Fruit fly (Drosophila melanogaster) whole organism, embryonic: ENCODE data around the gene CG31855.

Experiments used
- CG10209 ChIP-seq: fragments of 200-800 bp; sonication (Bioruptor generic); optimal IDR thresholded peaks from 3 replicates; lab custom pipeline; 2017; ENCODE audit warnings: missing biosample characterization, mild to moderate bottlenecking, missing genetic modification characterization, missing genetic modification reagents
- CG12942 ChIP-seq: fragments of 200-800 bp; sonication (Bioruptor generic); optimal IDR thresholded peaks from 3 replicates; lab custom pipeline; 2016; ENCODE audit warnings: missing biosample characterization, missing genetic modification characterization
- CG1647 ChIP-seq: fragments of 200-800 bp; sonication (Bioruptor generic); optimal IDR thresholded peaks from 3 replicates; lab custom pipeline; 2016; ENCODE audit warnings: missing biosample characterization, missing genetic modification characterization
- CG16779 ChIP-seq: fragments of 200-800 bp; sonication (Bioruptor generic); IDR thresholded peaks from 2 replicates; pipeline ENCODE4 v1.3.6; 2022; ENCODE audit warnings: missing biosample characterization, missing genetic modification characterization
- CG17385 ChIP-seq: fragments of 200-800 bp; sonication (Bioruptor generic); optimal IDR thresholded peaks from 3 replicates; lab custom pipeline; 2018; ENCODE audit warnings: missing biosample characterization, mild to moderate bottlenecking, missing genetic modification characterization
- CG17612 ChIP-seq: fragments of 200-800 bp; sonication (Bioruptor generic); IDR thresholded peaks from 2 replicates; pipeline ENCODE4 v1.3.6; 2022; ENCODE audit warnings: missing biosample characterization, missing genetic modification characterization
- CG18011 ChIP-seq: fragments of 200-800 bp; sonication (Bioruptor generic); optimal IDR thresholded peaks from 2 replicates; lab custom pipeline; 2017; ENCODE audit warnings: missing biosample characterization, missing genetic modification characterization, mild to moderate bottlenecking, moderate library complexity, missing genotype
- CG1832 ChIP-seq: fragments of 200-800 bp; sonication (Bioruptor generic); optimal IDR thresholded peaks from 2 replicates; lab custom pipeline; 2017; ENCODE audit warnings: missing biosample characterization, mild to moderate bottlenecking, missing genetic modification characterization, inconsistent platforms
- CG18599 ChIP-seq: fragments of 200-800 bp; sonication (Bioruptor generic); optimal IDR thresholded peaks from 3 replicates; lab custom pipeline; 2017; ENCODE audit warnings: missing biosample characterization, missing genetic modification characterization, mild to moderate bottlenecking, moderate library complexity, missing genetic modification reagents
- CG31224 ChIP-seq: fragments of 200-800 bp; sonication (Bioruptor generic); IDR thresholded peaks from 2 replicates; pipeline ENCODE4 v1.3.6; 2022; ENCODE audit warnings: missing biosample characterization, missing genetic modification characterization
- CG31365 ChIP-seq: fragments of 200-800 bp; sonication (Bioruptor generic); optimal IDR thresholded peaks from 2 replicates; lab custom pipeline; 2018; ENCODE audit warnings: missing biosample characterization, mild to moderate bottlenecking, missing genetic modification characterization
- CG33213 ChIP-seq: fragments of 200-800 bp; sonication (Bioruptor generic); optimal IDR thresholded peaks from 3 replicates; lab custom pipeline; 2016; ENCODE audit warnings: missing biosample characterization, missing genetic modification characterization
- CG34422 ChIP-seq: fragments of 200-800 bp; sonication (Bioruptor generic); IDR thresholded peaks from 3 replicates; pipeline ENCODE4 v1.3.6; 2022; ENCODE audit warnings: missing biosample characterization, missing genetic modification characterization
- CG4424 ChIP-seq: fragments of 200-800 bp; sonication (Bioruptor generic); optimal IDR thresholded peaks from 3 replicates; lab custom pipeline; 2016; ENCODE audit warnings: missing biosample characterization, missing genetic modification characterization
- CG8089 ChIP-seq: fragments of 200-800 bp; sonication (Bioruptor generic); optimal IDR thresholded peaks from 3 replicates; lab custom pipeline; 2016; ENCODE audit warnings: missing biosample characterization, missing genetic modification characterization
- CG8924 ChIP-seq: fragments of 200-800 bp; optimal IDR thresholded peaks from 3 replicates; lab custom pipeline; 2019; ENCODE audit warnings: missing biosample characterization, mild to moderate bottlenecking, missing genetic modification characterization, moderate library complexity
- CG9437 ChIP-seq: fragments of 200-800 bp; sonication (Bioruptor generic); optimal IDR thresholded peaks from 2 replicates; lab custom pipeline; 2018; ENCODE audit warnings: missing biosample characterization, mild to moderate bottlenecking, missing genetic modification characterization
- CG9797 ChIP-seq: fragments of 200-800 bp; sonication (Bioruptor generic); optimal IDR thresholded peaks from 3 replicates; lab custom pipeline; 2018; ENCODE audit warnings: missing biosample characterization, mild to moderate bottlenecking, missing genetic modification characterization
- CHES-1-like ChIP-seq: fragments of 200-800 bp; sonication (Bioruptor generic); optimal IDR thresholded peaks from 2 replicates; lab custom pipeline; 2016; ENCODE audit warnings: missing biosample characterization, missing genetic modification characterization
- D19A ChIP-seq: fragments of 200-800 bp; optimal IDR thresholded peaks from 3 replicates; lab custom pipeline; 2019; ENCODE audit warnings: missing biosample characterization, mild to moderate bottlenecking, missing genetic modification characterization, moderate library complexity
- Ets65A ChIP-seq: fragments of 200-800 bp; sonication (Bioruptor generic); peaks from one replicate; lab custom pipeline; 2016; ENCODE audit warnings: missing biosample characterization, missing genetic modification characterization
- Ets97D ChIP-seq: fragments of 200-800 bp; sonication (Bioruptor generic); optimal IDR thresholded peaks from 3 replicates; lab custom pipeline; 2016; ENCODE audit warnings: missing biosample characterization, missing genetic modification characterization
- H15 ChIP-seq: fragments of 200-800 bp; sonication (Bioruptor generic); IDR thresholded peaks from 3 replicates; pipeline ENCODE4 v1.3.6; 2022; ENCODE audit warnings: missing biosample characterization, missing genetic modification characterization
- HLH54F ChIP-seq: fragments of 200-800 bp; sonication (Bioruptor generic); optimal IDR thresholded peaks from 3 replicates; lab custom pipeline; 2016; ENCODE audit warnings: missing biosample characterization, missing genetic modification characterization
- HLHmδ ChIP-seq: fragments of 200-800 bp; sonication (Bioruptor generic); optimal IDR thresholded peaks from 2 replicates; lab custom pipeline; 2018; ENCODE audit warnings: missing biosample characterization, mild to moderate bottlenecking, missing genetic modification characterization, moderate library complexity
- HmgD ChIP-seq: fragments of 200-800 bp; sonication (Bioruptor generic); optimal IDR thresholded peaks from 3 replicates; lab custom pipeline; 2016; ENCODE audit warnings: missing biosample characterization, missing genetic modification characterization
- Hr78 ChIP-seq, 2 experiments: fragments of 200-800 bp in 1 of 2; fragments of >200 bp in 1 of 2; sonication (Bioruptor generic) in 1 of 2; optimal IDR thresholded peaks; 2 replicates each; lab custom pipeline; 2017 to 2019; ENCODE audit warnings: missing biosample characterization in 2 of 2, missing genetic modification characterization in 2 of 2, mild to moderate bottlenecking in 1 of 2, moderate library complexity in 1 of 2
- Mad ChIP-seq: fragments of 200-800 bp; sonication (Bioruptor generic); optimal IDR thresholded peaks from 2 replicates; lab custom pipeline; 2016; ENCODE audit warnings: missing biosample characterization, missing genetic modification characterization
- Myb ChIP-seq: fragments of 200-800 bp; sonication (Bioruptor generic); optimal IDR thresholded peaks from 2 replicates; lab custom pipeline; 2016; ENCODE audit warnings: missing biosample characterization, missing genetic modification characterization
- Oaz ChIP-seq: fragments of 200-800 bp; sonication (Bioruptor generic); IDR thresholded peaks from 2 replicates; pipeline ENCODE4 v1.3.6; 2022; ENCODE audit warnings: missing biosample characterization, missing genetic modification characterization
- Sry-β ChIP-seq: fragments of 200-800 bp; sonication (Bioruptor generic); optimal IDR thresholded peaks from 2 replicates; lab custom pipeline; 2018; ENCODE audit warnings: missing biosample characterization, mild to moderate bottlenecking, missing genetic modification characterization, moderate library complexity
- Trl ChIP-seq, 3 experiments: fragments of >200 bp in 2 of 3; fragments of 200-800 bp in 1 of 3; sonication (Bioruptor generic) in 1 of 3; optimal IDR thresholded peaks; 2 replicates in 1 of 3; 3 replicates in 2 of 3; lab custom pipeline; 2016 to 2017; ENCODE audit warnings: missing biosample characterization in 1 of 3, missing genetic modification characterization in 1 of 3
- bsh ChIP-seq, 2 experiments: fragments of 200-800 bp; sonication (Bioruptor generic); optimal IDR thresholded peaks; 2 replicates each; lab custom pipeline; 2017 to 2018; ENCODE audit warnings: mild to moderate bottlenecking in 2 of 2, missing biosample characterization in 2 of 2, missing genetic modification characterization in 2 of 2, moderate library complexity in 1 of 2
- chif ChIP-seq, 2 experiments: fragments of 200-800 bp; sonication (Bioruptor generic); optimal IDR thresholded peaks; 3 replicates each; lab custom pipeline; 2016; ENCODE audit warnings: missing biosample characterization in 2 of 2, missing genetic modification characterization in 2 of 2
- chinmo ChIP-seq: fragments of 200-800 bp; sonication (Bioruptor generic); IDR thresholded peaks from 4 replicates; pipeline ENCODE4 v1.3.6; 2022; ENCODE audit warnings: missing biosample characterization, missing genetic modification characterization; ENCODE audit not compliant: partially characterized antibody
- crol ChIP-seq: fragments of 200-800 bp; sonication (Bioruptor generic); IDR thresholded peaks from 2 replicates; pipeline ENCODE4 v1.3.6; 2022; ENCODE audit warnings: missing biosample characterization, missing genetic modification characterization
- cwo ChIP-seq: fragments of 200-800 bp; sonication (Bioruptor generic); optimal IDR thresholded peaks from 3 replicates; lab custom pipeline; 2017; ENCODE audit warnings: missing biosample characterization, missing genetic modification characterization, mild to moderate bottlenecking, moderate library complexity, missing genetic modification reagents
- dmrt99B ChIP-seq: fragments of 200-800 bp; sonication (Bioruptor generic); optimal IDR thresholded peaks from 2 replicates; lab custom pipeline; 2018; ENCODE audit warnings: missing biosample characterization, mild to moderate bottlenecking, missing genetic modification characterization, moderate library complexity
- fd102C ChIP-seq: fragments of 200-800 bp; sonication (Bioruptor generic); optimal IDR thresholded peaks from 2 replicates; lab custom pipeline; 2018; ENCODE audit warnings: missing biosample characterization, mild to moderate bottlenecking, missing genetic modification characterization, moderate library complexity
- fd96Cb ChIP-seq: fragments of 200-800 bp; sonication (Bioruptor generic); optimal IDR thresholded peaks from 2 replicates; lab custom pipeline; 2018; ENCODE audit warnings: missing biosample characterization, mild to moderate bottlenecking, missing genetic modification characterization, moderate library complexity
- grn ChIP-seq: fragments of 200-800 bp; sonication (Bioruptor generic); optimal IDR thresholded peaks from 3 replicates; lab custom pipeline; 2017; ENCODE audit warnings: missing biosample characterization, missing genetic modification characterization
- jumu ChIP-seq: fragments of 200-800 bp; sonication (Bioruptor generic); optimal IDR thresholded peaks from 3 replicates; lab custom pipeline; 2016; ENCODE audit warnings: missing biosample characterization, missing genetic modification characterization
- lilli ChIP-seq: fragments of 200-800 bp; sonication (Bioruptor generic); optimal IDR thresholded peaks from 3 replicates; lab custom pipeline; 2016; ENCODE audit warnings: missing biosample characterization, missing genetic modification characterization
- nmo ChIP-seq: fragments of 200-800 bp; sonication (Bioruptor generic); optimal IDR thresholded peaks from 2 replicates; lab custom pipeline; 2018; ENCODE audit warnings: missing biosample characterization, mild to moderate bottlenecking, missing genetic modification characterization, moderate library complexity
- otp ChIP-seq: fragments of 200-800 bp; sonication (Bioruptor generic); IDR thresholded peaks from 3 replicates; pipeline ENCODE4, ENCODE4 v1.3.6; 2022; ENCODE audit warnings: missing biosample characterization, missing genetic modification characterization
- sima ChIP-seq: fragments of 200-800 bp; sonication (Bioruptor generic); optimal IDR thresholded peaks from 2 replicates; lab custom pipeline; 2016; ENCODE audit warnings: missing biosample characterization, missing genetic modification characterization
- sna ChIP-seq: fragments of 200-800 bp; sonication (Bioruptor generic); IDR thresholded peaks from 2 replicates; pipeline ENCODE4 v1.3.6; 2022; ENCODE audit warnings: missing biosample characterization, missing genetic modification characterization; ENCODE audit not compliant: partially characterized antibody
- tna ChIP-seq: fragments of 200-800 bp; sonication (Bioruptor generic); IDR thresholded peaks from 2 replicates; pipeline ENCODE4 v1.3.6; 2022; ENCODE audit warnings: missing biosample characterization, missing genetic modification characterization; ENCODE audit not compliant: partially characterized antibody
- trh ChIP-seq: fragments of 200-800 bp; sonication (Bioruptor generic); optimal IDR thresholded peaks from 2 replicates; lab custom pipeline; 2016; ENCODE audit warnings: missing biosample characterization, missing genetic modification characterization
- tx ChIP-seq: fragments of 200-800 bp; sonication (Bioruptor generic); optimal IDR thresholded peaks from 2 replicates; lab custom pipeline; 2016; ENCODE audit warnings: missing biosample characterization, missing genetic modification characterization
- yki ChIP-seq: fragments of >200 bp; optimal IDR thresholded peaks from 3 replicates; lab custom pipeline; 2018

CG31855 gene

DNA sequence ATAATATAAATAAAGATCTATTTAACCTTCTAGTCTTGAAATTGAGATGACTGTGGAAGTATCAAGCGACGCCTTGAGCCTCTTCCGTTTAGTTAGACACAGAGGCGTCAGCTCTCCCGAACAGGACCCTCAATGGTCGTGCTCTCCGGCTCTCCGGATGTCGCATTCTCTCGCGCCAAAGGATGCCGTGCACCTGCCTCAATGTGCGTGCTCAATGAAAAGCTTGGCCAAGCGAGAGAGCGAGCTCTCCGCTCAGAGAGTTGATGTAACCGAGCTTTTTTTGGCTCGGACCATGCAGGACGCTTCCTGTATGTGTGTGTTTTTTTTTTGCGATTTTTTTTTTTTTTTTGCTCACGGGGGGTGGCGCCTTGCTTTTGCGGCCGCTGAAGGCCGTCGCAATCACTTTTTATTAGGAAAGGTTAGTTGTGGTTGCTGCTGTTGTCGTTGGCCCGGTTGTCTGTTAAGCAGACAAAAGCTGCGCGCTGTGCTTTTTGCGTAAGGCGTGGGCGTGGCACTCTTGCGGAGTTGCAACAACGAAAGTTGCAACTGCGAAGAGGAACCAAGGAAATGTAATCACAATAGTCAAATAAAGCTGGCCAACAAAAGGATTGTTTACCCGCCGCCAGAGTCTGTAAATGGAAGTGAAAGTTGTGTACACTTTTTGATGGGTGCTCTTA, 37.0 kb upstream of the CG31855 start:
- TF ChIP-seq CG17385 (GFP tag; lab: Kevin White, UChicago) (no peak), CG12942 (GFP tag; lab: Kevin White, UChicago) (no peak), jumu (no peak), CG17612 (GFP tag; lab: Robert Waterston, UW) (no peak), otp (GFP tag; lab: Robert Waterston, UW) (no peak), nmo (GFP tag; lab: Kevin White, UChicago) (no peak), H15 (GFP tag; lab: Robert Waterston, UW) (no peak), CG8924 (tag; lab: Kevin White, UChicago) (no peak), CG16779 (no peak), lilli (GFP tag; lab: Kevin White, UChicago) (no peak), tna (GFP tag; lab: Robert Waterston, UW) (no peak), CG1647 (GFP tag; lab: Kevin White, UChicago) (no peak), chif (GFP tag; optimal IDR thresholded peaks at IDR 0.05; lab: Kevin White, UChicago) (no peak), CG34422 (peak; percentile 56; the same call in 1 of the 3 replicates), CG4424 (GFP tag; lab: Kevin White, UChicago) (no peak), CG31224 (GFP tag; lab: Robert Waterston, UW) (no peak), Myb (GFP tag; lab: Kevin White, UChicago) (no peak), Mad (GFP tag; lab: Kevin White, UChicago) (no peak), HLH54F (no peak), grn (no peak), Trl (optimal IDR thresholded peaks at IDR 0.05; lab: Kevin White, UChicago) (peak; percentile 42 to 68), Trl (GFP tag; optimal IDR thresholded peaks at IDR 0.05; lab: Kevin White, UChicago) (no peak), tx (GFP tag; lab: Kevin White, UChicago) (no peak), CG18599 (GFP tag; lab: Kevin White, UChicago) (no peak), bsh (GFP tag; optimal IDR thresholded peaks at IDR 0.05; lab: Kevin White, UChicago) (no peak), cwo (no peak), CG33213 (GFP tag; lab: Kevin White, UChicago) (no peak), Oaz (GFP tag; lab: Robert Waterston, UW) (no peak), chinmo (GFP tag; lab: Robert Waterston, UW) (0 out of 4 replicates have a peak, but pooled peaks have one; percentile 23), crol (GFP tag; lab: Robert Waterston, UW) (no peak), yki (lab: Kevin White, UChicago) (no peak), D19A (tag; lab: Kevin White, UChicago) (no peak), fd96Cb (no peak), CG8089 (GFP tag; lab: Kevin White, UChicago) (no peak), Ets65A (GFP tag; lab: Kevin White, UChicago) (peak; percentile 71), CG18011 (peak; percentile 94), Ets97D (GFP tag; lab: Kevin White, UChicago) (no peak), CG10209 (GFP tag; lab: Kevin White, UChicago) (no peak), HLHmδ (GFP tag; lab: Kevin White, UChicago) (no peak), HmgD (GFP tag; lab: Kevin White, UChicago) (no peak)

DNA sequence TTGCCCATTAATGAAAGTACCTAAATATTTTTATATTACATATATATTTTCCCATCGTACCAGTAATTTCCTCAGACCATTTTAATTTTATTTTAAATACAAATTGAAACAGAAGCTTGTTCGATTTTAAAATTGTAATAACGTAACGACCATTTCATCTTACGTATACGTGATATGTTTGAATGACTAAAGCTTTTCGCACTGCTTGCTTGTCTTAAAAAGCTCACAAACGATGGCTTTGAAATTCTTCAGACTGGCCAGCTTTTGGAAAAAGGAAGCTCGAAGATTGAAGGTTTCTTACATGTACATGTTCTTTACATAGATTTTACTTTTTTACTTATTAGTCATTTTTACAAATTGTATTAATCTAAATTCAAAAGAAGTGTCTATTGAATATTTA, 36.3 kb upstream of the CG31855 start:
- TF ChIP-seq Sry-β (GFP tag; lab: Kevin White, UChicago) (no peak), CG9437 (GFP tag; lab: Kevin White, UChicago) (peak; percentile 99), CG31365 (peak; percentile 73), Ets97D (GFP tag; lab: Kevin White, UChicago) (no peak), sima (no peak), dmrt99B (tag; lab: Kevin White, UChicago) (no peak), Hr78 (GFP tag; optimal IDR thresholded peaks at IDR 0.05; lab: Kevin White, UChicago) (no peak), trh (GFP tag; lab: Kevin White, UChicago) (no peak), CG18011 (no peak), fd102C (no peak), sna (GFP tag; lab: Robert Waterston, UW) (no peak), CG1832 (GFP tag; lab: Kevin White, UChicago) (no peak), CHES-1-like (GFP tag; lab: Kevin White, UChicago) (no peak), CG9797 (GFP tag; lab: Kevin White, UChicago) (no peak)
